Worm (Caenorhabditis elegans): ENCODE data around the gene nhr-271.

- TF ChIP-seq pqm-1 (tag; optimal IDR thresholded peaks at IDR 0.05) (no peak), dmd-4 (tag; optimal IDR thresholded peaks at IDR 0.05; ENCODE audit: borderline replicate concordance) (no peak)
Observed at ce11 chrV:16603102-16603501, 22.8 kb upstream of the nhr-271 start, which contains the start of gene T03E6.8.
